Worm (Caenorhabditis elegans): ENCODE results near the gene oac-3.

ce11 chrV:13889516-13889915, 9.8 kb upstream of the oac-3 start, which contains the start of gene spp-12:
- TF ChIP-seq ceh-82 (tag; optimal IDR thresholded peaks at IDR 0.05) (no peak), unc-39 (tag; optimal IDR thresholded peaks at IDR 0.05) (no peak), pqm-1 (tag; optimal IDR thresholded peaks at IDR 0.05) (no peak)

All from whole organism, L3 larva.